Fruit fly (Drosophila melanogaster): ENCODE measurements around the gene Lkb1.

The Lkb1 gene

DNA sequence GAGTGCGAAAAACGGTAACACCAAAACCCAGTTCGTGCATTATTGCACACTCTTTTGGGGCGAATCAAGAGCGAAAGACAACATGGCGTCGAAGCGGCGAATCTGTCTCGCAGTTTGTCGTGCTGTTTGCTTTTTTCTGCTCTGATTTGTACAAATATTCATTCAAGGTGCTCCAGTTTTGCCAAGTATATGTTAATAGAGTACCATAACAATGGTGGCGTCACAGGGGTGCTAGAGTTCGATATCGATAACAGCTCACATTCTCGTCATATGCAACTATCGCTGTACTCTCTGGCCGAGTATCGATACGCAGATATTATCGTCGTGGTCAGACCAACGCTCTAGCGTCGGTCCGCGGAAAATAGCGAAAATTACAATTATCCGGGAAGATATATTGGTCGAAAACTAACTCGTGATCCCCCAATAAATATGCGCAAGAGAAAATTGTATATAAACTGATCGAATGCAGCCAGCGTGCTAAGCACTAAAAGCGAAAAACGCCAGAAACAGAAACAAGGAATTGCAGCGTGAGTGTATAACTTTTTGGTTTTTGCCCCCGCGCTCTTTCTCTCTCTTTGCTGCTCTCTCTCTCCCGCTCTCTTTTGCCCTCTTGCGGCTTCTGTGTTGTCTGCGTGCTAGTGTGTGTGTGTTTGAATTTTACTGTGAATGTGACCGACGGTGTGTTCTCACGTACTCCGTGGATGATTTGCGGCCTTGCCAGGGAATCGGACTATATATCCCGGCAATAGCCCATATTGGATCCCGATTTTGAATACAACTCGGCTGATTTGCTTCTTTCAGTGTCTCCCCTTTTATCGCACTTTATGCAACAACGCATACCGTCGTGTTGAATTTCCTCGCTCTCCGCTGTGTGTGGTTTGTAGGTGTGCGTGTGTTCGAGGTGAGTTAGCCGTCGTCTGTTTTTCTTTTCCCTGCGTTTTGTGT is 7.5 kb downstream of the Lkb1 start, which contains the start of gene flfl (continued):
- TF ChIP-seq CG12942 (GFP tag; optimal IDR thresholded peaks at IDR 0.05) (no peak), Max (GFP tag; optimal IDR thresholded peaks at IDR 0.05) (peak; percentile 1), CG6854 (GFP tag; optimal IDR thresholded peaks at IDR 0.05) (no peak), sqz (GFP tag; optimal IDR thresholded peaks at IDR 0.05) (no peak), CG4617 (GFP tag; optimal IDR thresholded peaks at IDR 0.05; ENCODE audit: borderline replicate concordance) (peak; percentile 57), pnt (GFP tag; optimal IDR thresholded peaks at IDR 0.05) (no peak), grn (GFP tag; optimal IDR thresholded peaks at IDR 0.05) (no peak), CG2889 (GFP tag; IDR thresholded peaks at IDR 0.05) (no peak), p53 (GFP tag; optimal IDR thresholded peaks at IDR 0.05) (no peak), CG11696 (GFP tag; IDR thresholded peaks at IDR 0.05) (no peak), Bdp1 (GFP tag; optimal IDR thresholded peaks at IDR 0.05) (peak; percentile 7), CG4424 (GFP tag; optimal IDR thresholded peaks at IDR 0.05) (no peak), CG9932 (GFP tag; IDR thresholded peaks at IDR 0.05) (no peak), ewg (GFP tag; optimal IDR thresholded peaks at IDR 0.05) (peak; percentile 26), zen2 (GFP tag; IDR thresholded peaks at IDR 0.05; ENCODE audit: partially characterized antibody) (no peak), Fer3 (tag; optimal IDR thresholded peaks at IDR 0.05) (no peak), gcm (GFP tag; optimal IDR thresholded peaks at IDR 0.05) (peak; percentile 15), sna (GFP tag; IDR thresholded peaks at IDR 0.05; ENCODE audit: partially characterized antibody) (no peak), Lim3 (GFP tag; IDR thresholded peaks at IDR 0.05) (no peak), CG12744 (GFP tag; optimal IDR thresholded peaks at IDR 0.05) (no peak), CG1647 (GFP tag; optimal IDR thresholded peaks at IDR 0.05) (no peak), Asciz (GFP tag; optimal IDR thresholded peaks at IDR 0.05) (no peak), rib (GFP tag; IDR thresholded peaks at IDR 0.05) (no peak), slp2 (GFP tag; optimal IDR thresholded peaks at IDR 0.05) (peak; percentile 18), CG7372 (GFP tag; IDR thresholded peaks at IDR 0.05) (no peak), dati (GFP tag; IDR thresholded peaks at IDR 0.05) (no peak), da (GFP tag; optimal IDR thresholded peaks at IDR 0.05) (no peak), CG10565 (GFP tag; optimal IDR thresholded peaks at IDR 0.05) (no peak), wek (GFP tag; optimal IDR thresholded peaks at IDR 0.05) (no peak), NK7.1 (GFP tag; optimal IDR thresholded peaks at IDR 0.05) (no peak), CkIIα-i1 (GFP tag; IDR thresholded peaks at IDR 0.05) (no peak), CG9609 (GFP tag; optimal IDR thresholded peaks at IDR 0.05) (no peak), CG33213 (GFP tag; optimal IDR thresholded peaks at IDR 0.05) (peak; percentile 18), vvl (GFP tag; IDR thresholded peaks at IDR 0.05) (no peak), Nf-YB (GFP tag; optimal IDR thresholded peaks at IDR 0.05) (no peak), Taf1 (GFP tag; IDR thresholded peaks at IDR 0.05) (no peak), CG12236 (GFP tag; optimal IDR thresholded peaks at IDR 0.05) (no peak), trh (GFP tag; optimal IDR thresholded peaks at IDR 0.05) (no peak), CG1832 (GFP tag; optimal IDR thresholded peaks at IDR 0.05) (peak; percentile 37), oc (tag; optimal IDR thresholded peaks at IDR 0.05) (no peak), Deaf1 (tag; optimal IDR thresholded peaks at IDR 0.05) (no peak), CG7745 (tag; optimal IDR thresholded peaks at IDR 0.05) (no peak), CG1602 (GFP tag; optimal IDR thresholded peaks at IDR 0.05) (no peak), CG15011 (GFP tag; optimal IDR thresholded peaks at IDR 0.05) (no peak), CG31224 (GFP tag; IDR thresholded peaks at IDR 0.05) (no peak), CG9437 (GFP tag; optimal IDR thresholded peaks at IDR 0.05) (peak; percentile 64), BtbVII (GFP tag; optimal IDR thresholded peaks at IDR 0.05) (peak; percentile 19), Dad (GFP tag; optimal IDR thresholded peaks at IDR 0.05) (no peak), H15 (GFP tag; IDR thresholded peaks at IDR 0.05) (no peak), nau (GFP tag; optimal IDR thresholded peaks at IDR 0.05) (no peak)

Data from whole organism, embryonic.